Fruit fly (Drosophila melanogaster) whole organism, embryonic: ENCODE data around the gene dao.

Experiments
- Abd-B ChIP-seq: fragments of 200-800 bp; sonication (Bioruptor generic); optimal IDR thresholded peaks from 2 replicates; lab custom pipeline; 2018; ENCODE audit warnings: missing biosample characterization, mild to moderate bottlenecking, missing genetic modification characterization, moderate library complexity
- B-H1 ChIP-seq: fragments of 200-800 bp; sonication (Bioruptor generic); IDR thresholded peaks from 3 replicates; pipeline ENCODE4 v1.3.6; 2022; ENCODE audit warnings: missing biosample characterization, missing genetic modification characterization
- CG10979 ChIP-seq: fragments of 200-800 bp; sonication (Bioruptor generic); optimal IDR thresholded peaks from 2 replicates; lab custom pipeline; 2018; ENCODE audit warnings: missing biosample characterization, mild to moderate bottlenecking, missing genetic modification characterization, moderate library complexity
- CG12299 ChIP-seq: fragments of 200-800 bp; sonication (Bioruptor generic); optimal IDR thresholded peaks from 2 replicates; lab custom pipeline; 2018; ENCODE audit warnings: missing biosample characterization, mild to moderate bottlenecking, missing genetic modification characterization
- CG1233 ChIP-seq: fragments of 200-800 bp; sonication (Bioruptor generic); optimal IDR thresholded peaks from 4 replicates; lab custom pipeline; 2018; ENCODE audit warnings: missing biosample characterization, mild to moderate bottlenecking, missing genetic modification characterization
- CG15514 ChIP-seq: fragments of 200-800 bp; sonication (Bioruptor generic); optimal IDR thresholded peaks from 3 replicates; lab custom pipeline; 2017; ENCODE audit warnings: missing biosample characterization, missing genetic modification characterization, mild to moderate bottlenecking, moderate library complexity, missing genetic modification reagents
- CG16863 ChIP-seq: fragments of 200-800 bp; sonication (Bioruptor generic); optimal IDR thresholded peaks from 3 replicates; lab custom pipeline; 2016; ENCODE audit warnings: missing biosample characterization, missing genetic modification characterization
- CG30431 ChIP-seq: fragments of 200-800 bp; sonication (Bioruptor generic); optimal IDR thresholded peaks from 2 replicates; lab custom pipeline; 2017; ENCODE audit warnings: missing biosample characterization, missing genetic modification characterization
- CG3065 ChIP-seq: fragments of 200-800 bp; sonication (Bioruptor generic); optimal IDR thresholded peaks from 2 replicates; lab custom pipeline; 2016; ENCODE audit warnings: missing biosample characterization, missing genetic modification characterization
- CG32532 ChIP-seq: fragments of 200-800 bp; sonication (Bioruptor generic); IDR thresholded peaks from 2 replicates; pipeline ENCODE4 v1.3.6; 2022; ENCODE audit warnings: missing biosample characterization, missing genetic modification characterization
- CG4404 ChIP-seq: fragments of 200-800 bp; sonication (Bioruptor generic); IDR thresholded peaks from 2 replicates; pipeline ENCODE4 v1.3.6; 2022; ENCODE audit warnings: missing biosample characterization, missing genetic modification characterization
- CG4707 ChIP-seq: fragments of 200-800 bp; sonication (Bioruptor generic); optimal IDR thresholded peaks from 2 replicates; lab custom pipeline; 2018; ENCODE audit warnings: missing biosample characterization, mild to moderate bottlenecking, missing genetic modification characterization, moderate library complexity
- CG4820 ChIP-seq: fragments of 200-800 bp; sonication (Bioruptor generic); optimal IDR thresholded peaks from 3 replicates; lab custom pipeline; 2016; ENCODE audit warnings: missing biosample characterization, missing genetic modification characterization
- CG6272 ChIP-seq: fragments of 200-800 bp; sonication (Bioruptor generic); IDR thresholded peaks from 2 replicates; pipeline ENCODE4 v1.3.6; 2022; ENCODE audit warnings: missing biosample characterization, missing genetic modification characterization
- CG6791 ChIP-seq: fragments of 200-800 bp; sonication (Bioruptor generic); IDR thresholded peaks from 3 replicates; pipeline ENCODE4 v1.3.6; 2022; ENCODE audit warnings: missing biosample characterization, missing genetic modification characterization; ENCODE audit not compliant: partially characterized antibody
- CG6813 ChIP-seq: fragments of 200-800 bp; sonication (Bioruptor generic); optimal IDR thresholded peaks from 2 replicates; lab custom pipeline; 2017; ENCODE audit warnings: missing biosample characterization, missing genetic modification characterization, mild to moderate bottlenecking, moderate library complexity, missing genetic modification reagents
- CG7745 ChIP-seq: fragments of 200-800 bp; sonication (Bioruptor generic); optimal IDR thresholded peaks from 2 replicates; lab custom pipeline; 2018; ENCODE audit warnings: missing biosample characterization, mild to moderate bottlenecking, missing genetic modification characterization, moderate library complexity
- CG7839 ChIP-seq: fragments of 200-800 bp; sonication (Bioruptor generic); optimal IDR thresholded peaks from 3 replicates; lab custom pipeline; 2018; ENCODE audit warnings: missing biosample characterization, mild to moderate bottlenecking, missing genetic modification characterization, moderate library complexity
- CG8388 ChIP-seq: fragments of 200-800 bp; sonication (Bioruptor generic); optimal IDR thresholded peaks from 2 replicates; lab custom pipeline; 2019; ENCODE audit warnings: missing biosample characterization, mild to moderate bottlenecking, missing genetic modification characterization, moderate library complexity
- CG8478 ChIP-seq: fragments of >200 bp; optimal IDR thresholded peaks from 2 replicates; lab custom pipeline; 2018
- CHES-1-like ChIP-seq: fragments of 200-800 bp; sonication (Bioruptor generic); optimal IDR thresholded peaks from 2 replicates; lab custom pipeline; 2016; ENCODE audit warnings: missing biosample characterization, missing genetic modification characterization
- D19A ChIP-seq: fragments of 200-800 bp; optimal IDR thresholded peaks from 3 replicates; lab custom pipeline; 2019; ENCODE audit warnings: missing biosample characterization, mild to moderate bottlenecking, missing genetic modification characterization, moderate library complexity
- D19B ChIP-seq: fragments of 200-800 bp; sonication (Bioruptor generic); optimal IDR thresholded peaks from 2 replicates; lab custom pipeline; 2017; ENCODE audit warnings: missing biosample characterization, mild to moderate bottlenecking, missing genetic modification characterization
- Dip2 ChIP-seq: fragments of 200-800 bp; sonication (Bioruptor generic); IDR thresholded peaks from 2 replicates; pipeline ENCODE4 v1.3.6; 2022; ENCODE audit warnings: missing biosample characterization, missing genetic modification characterization
- Ets97D ChIP-seq: fragments of 200-800 bp; sonication (Bioruptor generic); optimal IDR thresholded peaks from 3 replicates; lab custom pipeline; 2016; ENCODE audit warnings: missing biosample characterization, missing genetic modification characterization
- Hsf ChIP-seq: fragments of 200-800 bp; sonication (Bioruptor generic); optimal IDR thresholded peaks from 3 replicates; lab custom pipeline; 2016; ENCODE audit warnings: missing biosample characterization, missing genetic modification characterization
- MBD-R2 ChIP-seq: fragments of 200-800 bp; sonication (Bioruptor generic); IDR thresholded peaks from 2 replicates; pipeline ENCODE4 v1.3.6; 2022; ENCODE audit warnings: missing biosample characterization, missing genetic modification characterization
- Meics ChIP-seq: fragments of 200-800 bp; sonication (Bioruptor generic); optimal IDR thresholded peaks from 2 replicates; lab custom pipeline; 2017; ENCODE audit warnings: missing biosample characterization, mild to moderate bottlenecking, missing genetic modification characterization
- Oli ChIP-seq: fragments of 200-800 bp; sonication (Bioruptor generic); optimal IDR thresholded peaks from 2 replicates; lab custom pipeline; 2018; ENCODE audit warnings: missing biosample characterization, mild to moderate bottlenecking, missing genetic modification characterization, moderate library complexity
- Scr ChIP-seq: fragments of 200-800 bp; sonication (Bioruptor generic); IDR thresholded peaks from 2 replicates; pipeline ENCODE4 v1.3.6; 2022; ENCODE audit warnings: missing biosample characterization, missing genetic modification characterization; ENCODE audit not compliant: partially characterized antibody
- TFAM ChIP-seq: fragments of 200-800 bp; sonication (Bioruptor generic); optimal IDR thresholded peaks from 2 replicates; lab custom pipeline; 2017; ENCODE audit warnings: missing biosample characterization, missing genetic modification characterization, inconsistent platforms
- Tbp ChIP-seq: fragments of >200 bp; optimal IDR thresholded peaks from 2 replicates; lab custom pipeline; 2018; ENCODE audit warnings: missing biosample characterization, missing genetic modification characterization
- ab ChIP-seq: fragments of 200-800 bp; sonication (Bioruptor generic); optimal IDR thresholded peaks from 2 replicates; lab custom pipeline; 2016; ENCODE audit warnings: missing biosample characterization, missing genetic modification characterization
- ato ChIP-seq: fragments of 200-800 bp; sonication (Bioruptor generic); IDR thresholded peaks from 2 replicates; pipeline ENCODE4 v1.3.6; 2022; ENCODE audit warnings: missing biosample characterization, missing genetic modification characterization; ENCODE audit not compliant: partially characterized antibody
- cas ChIP-seq: fragments of 200-800 bp; sonication (Bioruptor generic); IDR thresholded peaks from 2 replicates; pipeline ENCODE4 v1.3.6; 2022; ENCODE audit warnings: missing biosample characterization, missing genetic modification characterization
- cg ChIP-seq: fragments of 200-800 bp; sonication (Bioruptor generic); optimal IDR thresholded peaks from 3 replicates; lab custom pipeline; 2019; ENCODE audit warnings: missing biosample characterization, mild to moderate bottlenecking, missing genetic modification characterization, moderate library complexity
- da ChIP-seq: fragments of 200-800 bp; sonication (Bioruptor generic); optimal IDR thresholded peaks from 2 replicates; lab custom pipeline; 2016; ENCODE audit warnings: missing biosample characterization, missing genetic modification characterization
- dm ChIP-seq: fragments of 200-800 bp; sonication (Bioruptor generic); optimal IDR thresholded peaks from 3 replicates; lab custom pipeline; 2016; ENCODE audit warnings: missing biosample characterization, missing genetic modification characterization
- ftz-f1 ChIP-seq: fragments of 200-800 bp; sonication (Bioruptor generic); optimal IDR thresholded peaks from 2 replicates; lab custom pipeline; 2016; ENCODE audit warnings: missing biosample characterization, missing genetic modification characterization
- insv ChIP-seq, 2 experiments: fragments of 200-800 bp; sonication (Bioruptor generic); optimal IDR thresholded peaks; 3 replicates each; lab custom pipeline; 2016 to 2018; ENCODE audit warnings: missing biosample characterization in 2 of 2, missing genetic modification characterization in 2 of 2
- kni ChIP-seq: fragments of 200-800 bp; sonication (Bioruptor generic); optimal IDR thresholded peaks from 3 replicates; lab custom pipeline; 2017; ENCODE audit warnings: mild to moderate bottlenecking, missing biosample characterization, missing genetic modification reagents, missing genetic modification characterization
- knrl ChIP-seq: fragments of 200-800 bp; sonication (Bioruptor generic); IDR thresholded peaks from 3 replicates; pipeline ENCODE4 v1.3.6; 2022; ENCODE audit warnings: missing biosample characterization, missing genetic modification characterization; ENCODE audit not compliant: partially characterized antibody
- lmd ChIP-seq: fragments of 200-800 bp; sonication (Bioruptor generic); IDR thresholded peaks from 2 replicates; pipeline ENCODE4 v1.3.6; 2022; ENCODE audit warnings: missing biosample characterization, missing genetic modification characterization
- pnt ChIP-seq: fragments of 200-800 bp; sonication (Bioruptor generic); optimal IDR thresholded peaks from 3 replicates; lab custom pipeline; 2016; ENCODE audit warnings: missing biosample characterization, missing genetic modification characterization
- schlank ChIP-seq: fragments of 200-800 bp; sonication (Bioruptor generic); optimal IDR thresholded peaks from 2 replicates; lab custom pipeline; 2018; ENCODE audit warnings: missing biosample characterization, mild to moderate bottlenecking, missing genetic modification characterization
- sug ChIP-seq: fragments of 200-800 bp; optimal IDR thresholded peaks from 2 replicates; lab custom pipeline; 2019; ENCODE audit warnings: missing biosample characterization, mild to moderate bottlenecking, missing genetic modification characterization, moderate library complexity
- tio ChIP-seq: fragments of 200-800 bp; sonication (Bioruptor generic); optimal IDR thresholded peaks from 2 replicates; lab custom pipeline; 2017; ENCODE audit warnings: missing biosample characterization, missing genetic modification characterization, inconsistent platforms
- wor ChIP-seq: fragments of 200-800 bp; sonication (Bioruptor generic); IDR thresholded peaks from 2 replicates; pipeline ENCODE4 v1.3.6; 2022; ENCODE audit warnings: missing biosample characterization, missing genetic modification characterization
- zf30C ChIP-seq: fragments of 200-800 bp; sonication (Bioruptor generic); optimal IDR thresholded peaks from 3 replicates; lab custom pipeline; 2018; ENCODE audit warnings: missing biosample characterization, mild to moderate bottlenecking, missing genetic modification characterization
- zfh2 ChIP-seq: fragments of 200-800 bp; sonication (Bioruptor generic); optimal IDR thresholded peaks from 2 replicates; lab custom pipeline; 2016; ENCODE audit warnings: missing biosample characterization, missing genetic modification characterization

dao gene

DNA sequence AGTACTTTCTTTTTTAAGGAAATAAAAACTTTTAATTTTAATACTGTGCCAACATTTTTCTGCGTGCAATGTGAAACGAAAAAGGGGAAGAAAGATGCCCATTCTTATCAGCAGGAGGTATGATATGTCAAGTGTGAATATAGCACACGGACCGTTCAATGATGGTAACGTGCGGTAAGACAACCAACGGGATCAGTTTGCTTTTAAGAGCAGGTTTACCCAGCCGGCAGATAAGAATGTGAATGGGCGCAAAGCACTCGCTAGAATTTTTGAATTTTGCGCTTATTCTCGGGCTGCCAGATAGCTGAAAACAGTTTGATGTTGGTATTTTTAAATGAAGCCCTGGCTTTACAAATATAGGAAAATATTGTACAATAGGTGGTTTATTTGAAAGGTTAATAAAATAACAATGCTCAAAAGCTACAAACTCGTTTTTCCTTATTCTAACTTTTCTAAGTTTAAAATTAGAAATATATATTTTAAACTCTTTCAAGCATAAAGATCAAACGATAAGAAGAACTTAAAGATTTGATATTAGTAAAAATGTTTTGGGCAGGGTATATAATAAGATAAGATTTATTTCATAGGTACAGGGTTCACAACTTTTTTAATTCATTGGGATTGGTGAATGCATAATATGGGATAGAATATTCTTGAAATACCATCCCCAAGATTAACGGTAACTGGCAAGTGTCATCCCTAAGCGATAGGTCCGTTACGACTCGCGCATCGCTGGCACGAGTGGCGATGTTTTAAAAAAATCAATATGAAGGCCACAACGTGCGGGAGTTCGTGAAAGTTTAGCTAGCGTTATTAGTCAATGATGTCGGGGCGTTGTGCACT, at the start of gene dao (continued):
- no peak for TF ChIP-seq CG10979 (tag; lab: Kevin White, UChicago)
- TF ChIP-seq B-H1 (GFP tag; lab: Robert Waterston, UW): no peak
- TF ChIP-seq Abd-B (GFP tag; lab: Kevin White, UChicago): peak; percentile 45
- TF ChIP-seq pnt (GFP tag; lab: Kevin White, UChicago): no peak
- TF ChIP-seq CG15514 (GFP tag; lab: Kevin White, UChicago): peak; percentile 8
- TF ChIP-seq CG6791 (GFP tag; lab: Robert Waterston, UW): peak; percentile 77
- TF ChIP-seq CG30431 (GFP tag; lab: Kevin White, UChicago): no peak
- peak; percentile 59 for TF ChIP-seq Ets97D (GFP tag; lab: Kevin White, UChicago)
- TF ChIP-seq sug (tag; lab: Kevin White, UChicago): peak; percentile 34
- no peak for TF ChIP-seq D19B
- peak; percentile 11 for TF ChIP-seq CG12299
- peak; percentile 41; the same call in 1 of the 2 replicates for TF ChIP-seq ato
- no peak for TF ChIP-seq cg (GFP tag; lab: Kevin White, UChicago)
- TF ChIP-seq Oli: no peak
- peak; percentile 34 for TF ChIP-seq Meics (GFP tag; lab: Kevin White, UChicago)
- no peak for TF ChIP-seq kni (GFP tag; lab: Kevin White, UChicago)
- no peak for TF ChIP-seq CG16863
- peak; percentile 33 for TF ChIP-seq ab (GFP tag; lab: Kevin White, UChicago)
- TF ChIP-seq CG32532 (GFP tag; lab: Robert Waterston, UW): peak; percentile 57
- TF ChIP-seq insv (GFP tag; optimal IDR thresholded peaks at IDR 0.05; lab: Kevin White, UChicago): no peak
- TF ChIP-seq MBD-R2 (GFP tag; lab: Robert Waterston, UW): peak; percentile 71
- no peak for TF ChIP-seq CG8478
- peak; percentile 63 for TF ChIP-seq CG6272 (GFP tag; lab: Robert Waterston, UW)
- TF ChIP-seq CHES-1-like (GFP tag; lab: Kevin White, UChicago): no peak
- no peak for TF ChIP-seq wor (GFP tag; lab: Robert Waterston, UW)
- TF ChIP-seq CG3065 (GFP tag; lab: Kevin White, UChicago): no peak
- TF ChIP-seq CG7839 (tag; lab: Kevin White, UChicago): peak; percentile 46
- TF ChIP-seq CG7745 (tag; lab: Kevin White, UChicago): no peak
- TF ChIP-seq CG4707 (GFP tag; lab: Kevin White, UChicago): no peak
- peak; percentile 45 for TF ChIP-seq zfh2 (GFP tag; lab: Kevin White, UChicago)
- TF ChIP-seq knrl (GFP tag; lab: Robert Waterston, UW): peak; percentile 85
- no peak for TF ChIP-seq cas (GFP tag; lab: Robert Waterston, UW)
- TF ChIP-seq CG6813: no peak
- no peak for TF ChIP-seq ftz-f1 (GFP tag; lab: Kevin White, UChicago)
- TF ChIP-seq CG1233 (GFP tag; lab: Kevin White, UChicago): no peak
- TF ChIP-seq Tbp: no peak
- peak; percentile 64 for TF ChIP-seq tio (GFP tag; lab: Kevin White, UChicago)
- TF ChIP-seq D19A (tag; lab: Kevin White, UChicago): no peak
- peak; percentile 37 for TF ChIP-seq CG4820 (GFP tag; lab: Kevin White, UChicago)
- no peak for TF ChIP-seq TFAM
- TF ChIP-seq schlank (tag; lab: Kevin White, UChicago): no peak
- no peak for TF ChIP-seq CG4404
- TF ChIP-seq Dip2 (GFP tag; lab: Robert Waterston, UW): no peak
- TF ChIP-seq CG8388: peak; percentile 33
- no peak for TF ChIP-seq zf30C (GFP tag; lab: Kevin White, UChicago)
- no peak for TF ChIP-seq da (GFP tag; lab: Kevin White, UChicago)
- peak; percentile 49 for TF ChIP-seq Hsf (GFP tag; lab: Kevin White, UChicago)
- TF ChIP-seq dm (GFP tag; lab: Kevin White, UChicago): peak; percentile 11
- TF ChIP-seq lmd (GFP tag; lab: Robert Waterston, UW): peak; percentile 34; the same call in 1 of the 2 replicates
- peak; percentile 80 for TF ChIP-seq Scr (GFP tag; lab: Robert Waterston, UW)
